Worm (Caenorhabditis elegans) whole organism, mixed stage, embryonic: ENCODE measurements around the gene soc-2.

Experiments
- lin-13 ChIP-seq: fragments of 150-350 bp; optimal IDR thresholded peaks from 2 replicates; lab custom pipeline; 2014; ENCODE audit warnings: missing biosample characterization, missing genetic modification characterization
- lsy-2 ChIP-seq: fragments of 150-350 bp; optimal IDR thresholded peaks from 2 replicates; lab custom pipeline; 2014; ENCODE audit warnings: missing biosample characterization, missing genetic modification characterization
- mab-5 ChIP-seq: fragments of 150-350 bp; optimal IDR thresholded peaks from 2 replicates; lab custom pipeline; 2014; ENCODE audit warnings: missing biosample characterization, missing genetic modification characterization
- mep-1 ChIP-seq: fragments of 150-350 bp; optimal IDR thresholded peaks from 2 replicates; lab custom pipeline; 2017; ENCODE audit warnings: missing biosample characterization, missing genetic modification reagents, missing genetic modification characterization, inconsistent platforms
- nhr-12 ChIP-seq: fragments of 150-350 bp; optimal IDR thresholded peaks from 2 replicates; lab custom pipeline; 2014; ENCODE audit warnings: missing biosample characterization, missing genetic modification characterization
- nhr-2 ChIP-seq: fragments of 150-350 bp; optimal IDR thresholded peaks from 2 replicates; lab custom pipeline; 2014; ENCODE audit warnings: missing biosample characterization, missing genetic modification characterization
- nhr-28 ChIP-seq: fragments of 150-350 bp; optimal IDR thresholded peaks from 2 replicates; lab custom pipeline; 2014; ENCODE audit warnings: missing biosample characterization, missing genetic modification characterization
- snpc-4 ChIP-seq: fragments of 150-350 bp; optimal IDR thresholded peaks from 2 replicates; lab custom pipeline; 2014; ENCODE audit warnings: missing biosample characterization, missing genetic modification characterization
- unc-62 ChIP-seq: fragments of 150-350 bp; optimal IDR thresholded peaks from 2 replicates; lab custom pipeline; 2014; ENCODE audit warnings: missing biosample characterization, missing genetic modification reagents, missing genetic modification characterization

- no peak for TF ChIP-seq snpc-4
- no peak for TF ChIP-seq nhr-2
- no peak for TF ChIP-seq unc-62 (GFP tag; lab: Kevin White, UChicago)
- TF ChIP-seq lsy-2 (tag; lab: Kevin White, UChicago), result no peak
- no peak for TF ChIP-seq nhr-28 (tag; lab: Kevin White, UChicago)
- TF ChIP-seq mep-1, result no peak
- no peak for TF ChIP-seq mab-5 (tag; lab: Kevin White, UChicago)
- no peak for TF ChIP-seq nhr-12 (tag; lab: Kevin White, UChicago)
- TF ChIP-seq lin-13 (tag; lab: Kevin White, UChicago), result no peak
These were observed 15.8 kb downstream of the soc-2 start for ce11 chrIV:5136523-5136922.
